Fruit fly (Drosophila melanogaster) Kc167 (cell line): ENCODE data around the gene Der-1.

ENCODE experiments used
- Myc ChIP-seq: fragments of >200 bp; optimal IDR thresholded peaks from 2 replicates; lab custom pipeline; 2017; ENCODE audit warnings: missing external identifiers
- Sin3A ChIP-seq: fragments of >200 bp; optimal IDR thresholded peaks from 2 replicates; lab custom pipeline; 2018; ENCODE audit warnings: missing external identifiers
- h ChIP-seq: fragments of >200 bp; optimal IDR thresholded peaks from 3 replicates; lab custom pipeline; 2018; ENCODE audit warnings: missing external identifiers
- insv ChIP-seq: fragments of >200 bp; optimal IDR thresholded peaks from 3 replicates; lab custom pipeline; 2018; ENCODE audit warnings: missing external identifiers
- psq ChIP-seq: fragments of >200 bp; optimal IDR thresholded peaks from 2 replicates; lab custom pipeline; 2017; ENCODE audit warnings: missing external identifiers
- ttk ChIP-seq: sonication (Bioruptor generic); optimal IDR thresholded peaks from 2 replicates; lab custom pipeline; 2017; ENCODE audit warnings: missing external identifiers

Gene Der-1

DNA sequence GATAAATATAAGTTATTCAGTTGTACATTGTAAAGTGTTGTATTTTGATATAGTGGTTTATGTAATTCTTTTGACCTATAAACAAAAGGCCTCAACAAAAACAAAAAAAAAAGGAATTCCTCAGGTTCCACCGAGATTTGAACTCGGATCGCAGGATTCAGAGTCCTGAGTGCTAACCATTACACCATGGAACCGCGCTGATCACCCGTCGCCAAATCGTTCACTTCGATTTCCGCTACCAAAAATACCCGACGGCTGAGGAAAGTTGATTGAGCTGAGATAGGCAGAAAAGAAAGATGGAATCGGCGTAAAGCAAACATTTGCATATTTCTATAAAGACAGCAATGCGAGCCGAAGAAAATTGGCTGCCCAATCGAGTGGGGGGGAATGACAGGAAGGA lies 39.3 kb downstream of the Der-1 start:
- TF ChIP-seq insv (no peak), psq (lab: Kevin White, UChicago) (no peak), Myc (lab: Kevin White, UChicago) (no peak), Sin3A (no peak), h (lab: Kevin White, UChicago) (no peak), ttk (no peak)

DNA sequence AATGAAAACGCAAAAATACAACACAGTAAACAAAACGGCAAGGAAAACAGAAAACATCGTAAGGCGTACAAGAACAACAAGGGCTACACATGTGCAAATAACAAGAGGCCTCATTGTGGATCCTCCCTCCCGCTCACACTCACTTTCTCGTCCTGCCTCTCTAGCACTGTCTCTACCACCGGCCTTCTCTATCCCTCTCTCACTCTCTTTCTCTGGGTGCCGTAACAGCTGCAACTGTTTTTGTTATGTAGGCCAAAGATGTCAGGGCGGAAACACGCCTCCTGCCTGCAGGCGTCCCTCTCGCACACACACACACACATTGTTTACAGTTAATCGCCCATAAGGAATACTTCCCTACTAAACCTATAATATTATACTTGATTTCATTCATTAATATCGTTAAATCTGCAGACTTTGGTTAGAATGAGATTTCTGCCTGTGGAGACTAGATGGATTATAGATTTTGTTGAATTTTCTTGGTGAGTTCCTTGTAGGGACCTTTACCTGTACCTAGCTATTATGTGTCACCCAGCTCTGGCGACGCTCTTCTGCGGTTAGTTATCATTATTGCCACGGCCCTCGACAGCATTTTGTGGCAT lies 40.2 kb downstream of the Der-1 start:
- TF ChIP-seq h (lab: Kevin White, UChicago), result no peak
- no peak for TF ChIP-seq insv
- TF ChIP-seq ttk, result no peak
- TF ChIP-seq Myc (lab: Kevin White, UChicago), result no peak
- TF ChIP-seq Sin3A, result no peak
- no peak for TF ChIP-seq psq (lab: Kevin White, UChicago)

DNA sequence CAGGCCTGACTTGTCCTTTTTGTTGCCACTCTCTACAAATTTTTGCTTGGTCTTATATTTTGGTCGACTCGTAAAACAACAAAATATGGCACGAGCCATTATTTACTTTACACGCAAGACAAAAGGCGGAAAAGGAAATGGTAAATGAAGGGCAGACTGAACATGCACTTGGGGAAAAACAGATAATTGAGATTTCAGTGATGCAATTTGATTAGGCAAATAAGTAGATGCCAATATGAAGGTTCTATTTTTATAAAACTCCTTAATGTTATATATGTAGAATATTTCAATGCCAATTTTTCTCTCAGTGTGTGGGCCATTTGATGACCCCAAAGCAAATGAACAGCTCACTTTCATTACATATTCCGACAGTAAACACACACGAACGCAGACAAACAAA lies 41.4 kb downstream of the Der-1 start:
- no peak for TF ChIP-seq ttk
- TF ChIP-seq h (lab: Kevin White, UChicago), result no peak
- TF ChIP-seq Myc (lab: Kevin White, UChicago), result no peak
- TF ChIP-seq psq (lab: Kevin White, UChicago), result no peak
- TF ChIP-seq Sin3A, result no peak
- no peak for TF ChIP-seq insv

DNA sequence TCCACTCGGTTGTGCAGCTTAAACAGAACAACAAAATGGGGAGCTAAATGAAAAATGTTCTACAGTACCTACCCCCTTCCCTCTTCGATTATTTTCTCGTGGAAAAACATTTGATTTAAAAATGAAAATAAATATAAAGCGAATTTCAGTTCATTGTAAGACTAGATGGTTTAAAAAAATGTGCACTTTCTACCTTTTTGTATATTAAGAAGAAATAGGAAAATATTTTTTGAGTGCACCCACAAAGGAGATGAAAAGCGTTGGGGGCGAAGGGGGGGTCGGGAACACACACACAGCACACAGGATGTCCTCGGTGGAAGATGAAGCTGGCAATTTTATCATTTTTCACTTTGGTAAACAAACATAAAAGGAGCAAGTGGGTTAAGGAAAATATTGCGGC lies 49.1 kb downstream of the Der-1 start:
- TF ChIP-seq Myc (lab: Kevin White, UChicago), result no peak
- no peak for TF ChIP-seq psq (lab: Kevin White, UChicago)
- no peak for TF ChIP-seq ttk
- TF ChIP-seq insv, result no peak
- TF ChIP-seq h (lab: Kevin White, UChicago), result no peak
- no peak for TF ChIP-seq Sin3A
